Fruit fly (Drosophila melanogaster) Kc167 (cell line): ENCODE results near the gene CG5043.

Source experiments
- Myc ChIP-seq: fragments of >200 bp; optimal IDR thresholded peaks from 2 replicates; lab custom pipeline; 2017; ENCODE audit warnings: missing external identifiers
- Sin3A ChIP-seq: fragments of >200 bp; optimal IDR thresholded peaks from 2 replicates; lab custom pipeline; 2018; ENCODE audit warnings: missing external identifiers
- h ChIP-seq: fragments of >200 bp; optimal IDR thresholded peaks from 3 replicates; lab custom pipeline; 2018; ENCODE audit warnings: missing external identifiers
- insv ChIP-seq: fragments of >200 bp; optimal IDR thresholded peaks from 3 replicates; lab custom pipeline; 2018; ENCODE audit warnings: missing external identifiers
- psq ChIP-seq: fragments of >200 bp; optimal IDR thresholded peaks from 2 replicates; lab custom pipeline; 2017; ENCODE audit warnings: missing external identifiers
- ttk ChIP-seq: sonication (Bioruptor generic); optimal IDR thresholded peaks from 2 replicates; lab custom pipeline; 2017; ENCODE audit warnings: missing external identifiers

CG5043 gene

dm6 chr2L:17433030-17433912 lies at the start of gene CG5043, which contains the start of gene Dif:
Gene CG5043 (plus strand): TSS chr2L:17433862.
Gene Dif (minus strand): TSS chr2L:17433161.
- TF ChIP-seq insv (no peak), ttk (lab: Kevin White, UChicago) (no peak), h (no peak), Sin3A (no peak), Myc (lab: Kevin White, UChicago) (no peak), psq (lab: Kevin White, UChicago) (no peak)

DNA sequence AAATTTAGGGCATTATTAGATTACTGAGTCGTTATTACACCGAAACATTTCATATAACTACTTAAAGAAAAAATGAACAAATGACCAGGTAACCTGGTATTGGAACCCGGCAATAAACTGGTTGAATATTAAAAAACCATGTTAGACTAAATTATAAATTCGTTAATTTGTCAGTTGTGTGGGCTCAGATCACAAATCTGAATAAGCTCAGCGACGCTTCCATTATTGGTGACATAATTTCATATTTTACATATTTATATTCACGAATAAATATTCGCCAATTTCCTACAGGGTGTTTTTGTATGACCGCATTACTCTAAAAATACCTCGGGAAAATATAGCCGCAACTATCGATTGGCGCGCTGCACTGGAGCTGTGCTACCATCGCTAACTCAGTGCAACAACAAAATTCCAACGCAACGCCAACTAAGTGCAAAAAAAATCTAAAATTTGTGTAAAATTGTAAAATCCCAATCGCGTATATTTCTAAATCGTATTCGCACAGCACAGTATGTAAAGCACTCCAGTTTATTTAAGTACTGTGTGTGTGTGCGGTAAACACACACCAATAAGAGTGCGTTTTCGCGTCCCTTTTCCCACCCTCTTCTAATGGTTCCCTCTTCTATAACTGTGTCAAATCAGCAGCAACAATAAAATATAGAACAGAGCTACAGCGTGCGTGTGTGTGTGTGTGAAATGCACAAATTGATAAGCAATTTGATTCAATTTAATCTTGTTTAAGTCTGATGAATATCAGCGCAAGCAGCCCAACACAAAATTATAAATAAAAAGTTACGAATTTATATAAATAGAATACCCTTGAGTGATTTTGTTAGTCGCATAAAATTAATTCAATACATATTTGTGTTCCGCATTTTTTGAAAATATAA lies 49.1 kb upstream of the CG5043 start, which contains the start of gene CLIP-190:
CLIP-190 (plus strand) TSS at position 370 of the 890 bp plus-strand sequence.
- TF ChIP-seq insv (no peak), h (no peak), Myc (lab: Kevin White, UChicago) (no peak)

dm6 chr2L:17385221-17385529 lies 48.5 kb upstream of the CG5043 start:
- TF ChIP-seq Sin3A (no peak), psq (lab: Kevin White, UChicago) (no peak), ttk (lab: Kevin White, UChicago) (no peak), h (no peak), Myc (lab: Kevin White, UChicago) (no peak), insv (no peak)

dm6 chr2L:17387735-17388367 lies 45.8 kb upstream of the CG5043 start:
- TF ChIP-seq insv (no peak), psq (lab: Kevin White, UChicago) (no peak), Myc (lab: Kevin White, UChicago) (no peak), Sin3A (no peak), ttk (lab: Kevin White, UChicago) (no peak), h (no peak)

dm6 chr2L:17389104-17389503 lies 44.6 kb upstream of the CG5043 start:
- no peak for TF ChIP-seq Myc (lab: Kevin White, UChicago)
- no peak for TF ChIP-seq insv

DNA sequence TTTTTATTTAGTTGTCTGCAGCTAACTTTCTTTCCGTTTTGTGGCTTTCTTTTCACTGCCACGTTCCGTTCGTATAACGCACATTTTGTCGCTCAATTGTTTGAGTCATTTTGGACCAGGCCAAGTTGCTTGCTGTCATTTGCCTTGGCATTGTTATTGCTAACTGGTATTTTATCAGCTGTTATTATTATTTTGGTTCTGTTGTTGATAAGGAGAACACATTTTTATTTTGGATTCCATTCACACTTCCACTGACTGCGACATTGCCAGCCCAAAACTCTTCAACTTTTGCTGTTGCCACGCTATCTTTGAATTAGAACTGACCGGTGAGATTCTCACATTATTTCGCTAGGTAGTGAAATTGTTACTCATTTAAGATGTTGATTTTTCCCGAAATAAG lies 42.9 kb upstream of the CG5043 start:
- TF ChIP-seq insv (no peak), Sin3A (no peak), Myc (lab: Kevin White, UChicago) (no peak), h (no peak), ttk (lab: Kevin White, UChicago) (no peak), psq (lab: Kevin White, UChicago) (no peak)

DNA sequence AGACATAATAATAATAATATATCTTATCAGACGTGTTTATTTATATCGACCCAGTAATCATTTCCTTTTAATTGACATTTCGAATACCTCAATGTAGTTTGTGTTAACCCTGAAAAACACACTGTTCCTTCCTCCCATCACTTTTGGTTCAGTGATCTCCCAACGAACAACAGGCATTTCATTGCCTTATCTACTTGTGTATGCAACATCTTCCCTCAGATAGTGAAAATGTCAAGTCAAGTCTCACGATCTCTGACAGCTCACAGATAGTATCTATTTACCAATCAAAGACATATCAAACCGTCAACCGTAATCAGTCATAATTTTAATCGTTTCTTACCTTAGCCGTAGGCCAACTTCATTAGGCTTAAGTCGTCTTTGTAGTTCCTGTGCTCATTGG lies 38.7 kb upstream of the CG5043 start:
- TF ChIP-seq insv: no peak

DNA sequence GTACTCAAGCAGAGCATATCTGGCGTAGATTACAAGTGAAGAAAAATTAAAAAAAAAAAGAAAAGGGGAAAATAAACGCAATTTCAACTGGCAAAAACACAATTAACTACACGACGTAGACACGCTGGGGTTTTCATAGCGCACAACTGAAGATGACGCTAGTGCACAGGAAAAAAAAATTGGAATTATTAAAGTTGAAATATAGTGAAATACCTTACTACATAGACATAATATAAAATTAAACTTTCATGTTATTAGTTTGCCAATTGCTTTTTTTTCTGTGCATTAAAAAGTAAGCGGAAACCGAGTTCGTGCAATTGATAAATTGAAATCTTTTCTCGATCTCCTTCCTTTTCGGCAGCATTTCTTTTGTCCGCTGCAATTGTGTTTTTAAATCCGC lies 36.3 kb upstream of the CG5043 start:
- no peak for TF ChIP-seq h
- no peak for TF ChIP-seq psq (lab: Kevin White, UChicago)
- TF ChIP-seq insv: no peak
- no peak for TF ChIP-seq Myc (lab: Kevin White, UChicago)
- no peak for TF ChIP-seq ttk (lab: Kevin White, UChicago)

DNA sequence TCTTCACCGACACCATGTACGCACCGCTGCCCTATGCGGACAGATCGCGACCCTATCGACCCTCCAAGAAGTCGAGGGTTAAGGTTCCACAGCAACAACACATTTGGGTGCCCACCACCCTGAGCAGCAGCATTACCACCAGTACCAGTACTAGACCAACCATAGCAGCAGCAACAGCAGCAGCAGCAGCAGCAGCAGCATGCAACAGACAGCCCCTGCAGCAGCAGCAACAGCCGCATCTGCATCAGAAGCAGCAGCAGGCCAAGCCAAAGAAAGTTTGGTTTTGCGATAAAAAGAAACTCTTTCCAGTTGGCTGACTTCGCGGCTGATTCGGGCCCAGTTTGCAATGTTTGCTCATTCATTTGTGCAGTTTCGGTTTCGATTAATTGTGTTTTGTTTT lies 31.2 kb upstream of the CG5043 start:
- TF ChIP-seq Myc (lab: Kevin White, UChicago) (no peak), psq (lab: Kevin White, UChicago) (no peak), Sin3A (no peak), h (no peak), ttk (lab: Kevin White, UChicago) (no peak), insv (no peak)

- no peak for TF ChIP-seq h
Measured at dm6 chr2L:17410358-17410757, 23.3 kb upstream of the CG5043 start, which contains the start of the genes Polr2J and CG15141. Gene Polr2J (minus strand): TSS chr2L:17410406. Gene CG15141 (plus strand): TSS chr2L:17410641.

DNA sequence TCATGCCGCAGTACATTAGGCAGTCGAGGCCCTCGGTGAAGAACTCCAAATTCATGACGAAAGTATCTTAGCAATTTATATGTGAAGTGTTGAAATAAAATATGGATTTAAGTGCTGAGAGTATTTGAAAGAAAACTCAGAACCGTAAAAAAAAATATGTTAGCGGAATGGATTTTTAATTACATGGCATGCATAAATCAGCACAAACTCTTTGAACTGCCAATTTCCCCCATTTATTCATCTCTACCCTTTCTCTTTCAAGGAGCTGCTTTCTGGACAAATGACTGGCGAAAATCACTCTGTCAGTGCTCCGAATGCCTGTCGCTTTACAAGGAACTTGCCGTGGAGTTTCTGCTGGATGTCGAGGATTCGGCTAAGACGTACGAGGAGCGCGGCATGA lies 21.1 kb upstream of the CG5043 start, which contains the start of gene Rsph9:
Rsph9 (minus strand) TSS at position 101 of the 400 bp plus-strand sequence.
- TF ChIP-seq Sin3A: no peak
- no peak for TF ChIP-seq psq (lab: Kevin White, UChicago)
- no peak for TF ChIP-seq Myc (lab: Kevin White, UChicago)
- no peak for TF ChIP-seq ttk (lab: Kevin White, UChicago)

- no peak for TF ChIP-seq Myc (lab: Kevin White, UChicago)
Measured at dm6 chr2L:17420419-17420818, 13.2 kb upstream of the CG5043 start.

dm6 chr2L:17421366-17421765 lies 12.3 kb upstream of the CG5043 start:
- no peak for TF ChIP-seq ttk (lab: Kevin White, UChicago)
- TF ChIP-seq insv: no peak
- TF ChIP-seq Sin3A: no peak
- TF ChIP-seq h: no peak
- TF ChIP-seq psq (lab: Kevin White, UChicago): no peak
- TF ChIP-seq Myc (lab: Kevin White, UChicago): no peak
